Worm (Caenorhabditis elegans): Measurements from ENCODE around the gene fdgt-2.

The fdgt-2 gene

DNA sequence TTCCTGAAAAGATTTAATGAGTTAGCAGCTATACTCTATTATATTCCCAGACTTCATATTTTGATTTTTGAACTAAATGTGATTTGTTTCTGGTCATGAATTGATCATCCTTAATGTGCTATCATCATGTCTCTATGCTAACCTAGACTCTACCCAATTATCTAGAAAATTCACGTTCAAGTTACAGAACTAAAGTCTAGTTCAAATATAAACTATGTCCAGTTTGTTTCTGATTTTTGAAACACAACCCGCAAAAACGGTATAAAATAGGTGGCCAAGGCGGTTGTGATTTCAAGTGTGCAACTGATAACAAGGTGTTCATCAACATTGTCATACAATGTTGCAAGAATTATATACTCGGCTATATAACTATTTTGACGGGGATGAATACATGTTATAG is 26.7 kb upstream of the fdgt-2 start, which contains the start of gene F49E12.10:
Gene F49E12.10, plus strand, starts transcription at position 301 of the 400 bp plus-strand sequence.
- no peak for TF ChIP-seq fkh-10 (GFP tag; optimal IDR thresholded peaks at IDR 0.05)
- TF ChIP-seq eor-1 (tag; optimal IDR thresholded peaks at IDR 0.05), result no peak
- TF ChIP-seq ceh-82 (tag; optimal IDR thresholded peaks at IDR 0.05), result no peak
- no peak for TF ChIP-seq ceh-16 (tag; optimal IDR thresholded peaks at IDR 0.05)
- TF ChIP-seq tbx-2 (tag; optimal IDR thresholded peaks at IDR 0.05), result no peak
- no peak for TF ChIP-seq R02D3.7 (tag; optimal IDR thresholded peaks at IDR 0.05)
- TF ChIP-seq ztf-11 (tag; optimal IDR thresholded peaks at IDR 0.05), result no peak
- TF ChIP-seq elt-2 (tag; optimal IDR thresholded peaks at IDR 0.05), result peak; percentile 39
- TF ChIP-seq ceh-28 (tag; optimal IDR thresholded peaks at IDR 0.05), result no peak
- TF ChIP-seq pqm-1 (tag; optimal IDR thresholded peaks at IDR 0.05), result peak; percentile 41
- TF ChIP-seq ztf-4 (tag; optimal IDR thresholded peaks at IDR 0.05), result no peak
- no peak for TF ChIP-seq nhr-237 (tag; optimal IDR thresholded peaks at IDR 0.05)

- TF ChIP-seq pqm-1 (tag; optimal IDR thresholded peaks at IDR 0.05) (peak; percentile 73), nhr-11 (tag; optimal IDR thresholded peaks at IDR 0.05) (no peak), elt-2 (tag; optimal IDR thresholded peaks at IDR 0.05) (peak; percentile 49)
These were observed 25.2 kb upstream of the fdgt-2 start for ce11 chrII:8392215-8392614.

ce11 chrII:8394205-8394604 is 23.2 kb upstream of the fdgt-2 start, which contains the start of gene F49E12.8:
TSS of gene F49E12.8 (minus strand) at chrII:8394305.
- no peak for TF ChIP-seq ztf-4 (tag; optimal IDR thresholded peaks at IDR 0.05)
- no peak for TF ChIP-seq hmg-11 (tag; optimal IDR thresholded peaks at IDR 0.05)
- no peak for TF ChIP-seq lsy-12 (tag; optimal IDR thresholded peaks at IDR 0.05)
- no peak for TF ChIP-seq jun-1 (tag; optimal IDR thresholded peaks at IDR 0.05)
- no peak for TF ChIP-seq nhr-12 (tag; optimal IDR thresholded peaks at IDR 0.05)
- no peak for TF ChIP-seq R02D3.7 (tag; optimal IDR thresholded peaks at IDR 0.05)
- TF ChIP-seq mdl-1 (tag; optimal IDR thresholded peaks at IDR 0.05), result no peak
- TF ChIP-seq ama-1 (optimal IDR thresholded peaks at IDR 0.05), result no peak
- TF ChIP-seq unc-62 (GFP tag; optimal IDR thresholded peaks at IDR 0.05), result no peak
- TF ChIP-seq nfya-1 (tag; optimal IDR thresholded peaks at IDR 0.05; ENCODE audit: insufficient read depth), result no peak
- no peak for TF ChIP-seq eor-1 (tag; optimal IDR thresholded peaks at IDR 0.05)
- no peak for TF ChIP-seq sea-2 (GFP tag; optimal IDR thresholded peaks at IDR 0.05)
- TF ChIP-seq elt-3 (tag; optimal IDR thresholded peaks at IDR 0.05), result no peak
- TF ChIP-seq daf-12 (tag; optimal IDR thresholded peaks at IDR 0.05), result no peak
- TF ChIP-seq nhr-25 (tag; optimal IDR thresholded peaks at IDR 0.05), result no peak

DNA sequence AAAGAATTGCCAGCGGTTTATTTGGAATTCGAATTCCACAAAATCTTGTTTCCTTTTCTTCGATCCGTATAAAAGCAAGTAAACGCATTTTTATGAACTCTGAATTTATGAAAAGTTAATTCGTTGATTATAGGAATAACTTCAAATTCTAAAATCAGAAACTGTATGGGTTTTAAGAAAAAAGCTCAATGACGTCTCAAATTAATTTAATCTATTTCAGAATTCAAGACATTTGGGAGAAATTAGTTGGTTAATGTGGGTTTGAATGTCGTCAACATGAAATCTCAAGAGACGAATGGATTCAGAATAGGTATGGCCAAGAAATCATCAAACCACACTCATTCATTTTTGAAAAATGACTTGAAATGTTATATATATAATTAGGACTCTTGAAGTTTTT is 21.4 kb upstream of the fdgt-2 start, which contains the start of gene F49E12.7:
Gene F49E12.7, minus strand, starts transcription at position 101 of the 400 bp plus-strand sequence.
- no peak for TF ChIP-seq nhr-12 (tag; optimal IDR thresholded peaks at IDR 0.05)
- TF ChIP-seq ZK546.5 (tag; optimal IDR thresholded peaks at IDR 0.05), result no peak
- TF ChIP-seq ceh-28 (tag; optimal IDR thresholded peaks at IDR 0.05), result no peak
- TF ChIP-seq nhr-11 (tag; optimal IDR thresholded peaks at IDR 0.05), result no peak
- TF ChIP-seq lsy-12 (tag; optimal IDR thresholded peaks at IDR 0.05), result no peak
- no peak for TF ChIP-seq elt-1 (tag; optimal IDR thresholded peaks at IDR 0.05)
- no peak for TF ChIP-seq hmg-11 (tag; optimal IDR thresholded peaks at IDR 0.05)
- TF ChIP-seq ceh-16 (tag; optimal IDR thresholded peaks at IDR 0.05), result no peak
- TF ChIP-seq snpc-4 (tag; optimal IDR thresholded peaks at IDR 0.05), result no peak
- no peak for TF ChIP-seq nhr-28 (tag; optimal IDR thresholded peaks at IDR 0.05)
- no peak for TF ChIP-seq elt-3 (tag; optimal IDR thresholded peaks at IDR 0.05)
- TF ChIP-seq nhr-67 (tag; optimal IDR thresholded peaks at IDR 0.05), result no peak

- TF ChIP-seq zag-1 (tag; optimal IDR thresholded peaks at IDR 0.05) (no peak), nhr-23 (tag; optimal IDR thresholded peaks at IDR 0.05) (no peak), nhr-11 (tag; optimal IDR thresholded peaks at IDR 0.05) (no peak), nhr-43 (tag; optimal IDR thresholded peaks at IDR 0.05; ENCODE audit: poor library complexity, severe bottlenecking) (no peak), lsy-12 (tag; optimal IDR thresholded peaks at IDR 0.05) (no peak), R02D3.7 (tag; optimal IDR thresholded peaks at IDR 0.05) (no peak), unc-62 (GFP tag; optimal IDR thresholded peaks at IDR 0.05) (no peak), aly-2 (tag; optimal IDR thresholded peaks at IDR 0.05) (no peak), ztf-4 (tag; optimal IDR thresholded peaks at IDR 0.05) (no peak), egl-5 (tag; optimal IDR thresholded peaks at IDR 0.05) (no peak), daf-12 (tag; optimal IDR thresholded peaks at IDR 0.05) (no peak)
These were observed 18.4 kb upstream of the fdgt-2 start, which contains the start of gene dod-23 for ce11 chrII:8399064-8399463. TSS of gene dod-23 (minus strand) at chrII:8399164.

Data from whole organism, L3 larva.